Worm (Caenorhabditis elegans): ENCODE measurements around the gene abu-7.

abu-7 gene

ce11 chrV:5132441-5132840 lies 32.1 kb downstream of the abu-7 start, which contains the start of gene F14F9.4:
F14F9.4 (plus strand) TSS chrV:5132741.
- TF ChIP-seq xnd-1 (tag; optimal IDR thresholded peaks at IDR 0.05): no peak
- no peak for TF ChIP-seq ets-4 (GFP tag; optimal IDR thresholded peaks at IDR 0.05)
- TF ChIP-seq T07F8.4 (tag; optimal IDR thresholded peaks at IDR 0.05): no peak
- TF ChIP-seq rec-8 (tag; optimal IDR thresholded peaks at IDR 0.05): no peak

- TF ChIP-seq let-607 (tag; optimal IDR thresholded peaks at IDR 0.05) (no peak), cebp-1 (GFP tag; IDR thresholded peaks at IDR 0.05) (peak; percentile 97), cebp-1 (tag; optimal IDR thresholded peaks at IDR 0.05) (peak; percentile 99), F57A8.1 (GFP tag; optimal IDR thresholded peaks at IDR 0.05) (no peak), F39B2.1 (GFP tag; IDR thresholded peaks at IDR 0.05) (no peak), ccch-3 (GFP tag; optimal IDR thresholded peaks at IDR 0.05) (no peak), attf-5 (GFP tag; optimal IDR thresholded peaks at IDR 0.05) (peak; percentile 44), ama-1 (optimal IDR thresholded peaks at IDR 0.05) (no peak), ama-1 (GFP tag; optimal IDR thresholded peaks at IDR 0.05) (no peak)
These were observed 33.2 kb downstream of the abu-7 start for ce11 chrV:5131380-5131779.

- TF ChIP-seq F49E8.2 (tag; optimal IDR thresholded peaks at IDR 0.05; ENCODE audit: insufficient read depth): no peak
- no peak for TF ChIP-seq dpff-1 (tag; optimal IDR thresholded peaks at IDR 0.05)
- TF ChIP-seq nhr-27 (tag; optimal IDR thresholded peaks at IDR 0.05): no peak
- TF ChIP-seq mxl-1 (tag; optimal IDR thresholded peaks at IDR 0.05): no peak
- no peak for TF ChIP-seq dox-1 (GFP tag; IDR thresholded peaks at IDR 0.05)
- TF ChIP-seq F55B11.4 (tag; optimal IDR thresholded peaks at IDR 0.05; ENCODE audit: borderline replicate concordance, insufficient read depth): no peak
- TF ChIP-seq K11D2.4 (GFP tag; IDR thresholded peaks at IDR 0.05): no peak
These were observed 34.6 kb downstream of the abu-7 start, which contains the start of gene F14F9.8 for ce11 chrV:5130018-5130417. F14F9.8 (plus strand) TSS chrV:5130318.

ce11 chrV:5126793-5127192 lies 37.8 kb downstream of the abu-7 start, which contains the start of gene F14F9.5:
F14F9.5 (plus strand) TSS chrV:5127093.
- TF ChIP-seq F23B12.7 (tag; optimal IDR thresholded peaks at IDR 0.05; ENCODE audit: insufficient read depth) (no peak), F22D6.2 (tag; optimal IDR thresholded peaks at IDR 0.05) (no peak), madf-10 (tag; optimal IDR thresholded peaks at IDR 0.05) (no peak), Y53G8AR.9 (GFP tag; conservative IDR thresholded peaks at IDR 0.05) (no peak), K12H6.12 (tag; optimal IDR thresholded peaks at IDR 0.05) (no peak), Y79H2A.3 (GFP tag; conservative IDR thresholded peaks at IDR 0.05) (no peak), cebp-2 (GFP tag; IDR thresholded peaks at IDR 0.05) (no peak), ceh-79 (tag; optimal IDR thresholded peaks at IDR 0.05) (no peak), hlh-26 (GFP tag; conservative IDR thresholded peaks at IDR 0.05) (no peak), snpc-3.4 (tag; optimal IDR thresholded peaks at IDR 0.05) (no peak), egrh-3 (GFP tag; IDR thresholded peaks at IDR 0.05) (no peak), nfya-2 (GFP tag; IDR thresholded peaks at IDR 0.05) (no peak), ztf-26 (tag; optimal IDR thresholded peaks at IDR 0.05) (no peak)

- TF ChIP-seq atf-7 (tag; optimal IDR thresholded peaks at IDR 0.05): no peak
- TF ChIP-seq nhr-80 (tag; optimal IDR thresholded peaks at IDR 0.05): peak; percentile 24
These were observed 44.9 kb downstream of the abu-7 start, which contains the start of gene sid-1 for ce11 chrV:5119679-5120078. sid-1 (plus strand) TSS chrV:5119970.
